Fruit fly (Drosophila melanogaster): Measurements from ENCODE around the gene Pde9.
A peak's percentile ranks its signal among the peaks of the same experiment; 100 is the strongest.

The Pde9 gene

DNA sequence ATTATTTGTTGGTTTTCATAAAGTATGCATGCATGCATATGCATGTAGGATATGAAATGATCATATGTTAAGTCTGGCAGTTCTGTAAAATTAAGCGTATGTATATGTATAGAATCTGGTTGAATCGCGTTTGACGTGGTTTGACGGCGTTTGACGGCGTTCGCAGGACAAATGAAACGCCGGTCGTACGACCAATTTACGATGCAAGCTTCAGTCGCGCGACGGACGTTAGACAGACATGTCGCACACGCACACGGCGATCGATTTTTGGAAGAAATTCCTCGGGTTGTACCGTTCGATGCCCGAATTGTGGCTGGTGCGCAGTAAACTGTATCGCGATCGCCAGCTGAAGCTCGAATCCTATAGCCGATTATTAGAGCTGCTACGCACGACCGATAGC lies 152.0 kb downstream of the Pde9 start:
- TF ChIP-seq Dif (GFP tag; optimal IDR thresholded peaks at IDR 0.05; ENCODE audit: partially characterized antibody), result peak; percentile 67
- TF ChIP-seq Vsx2 (GFP tag; optimal IDR thresholded peaks at IDR 0.05; ENCODE audit: partially characterized antibody), result peak; percentile 88
- TF ChIP-seq tai (GFP tag; optimal IDR thresholded peaks at IDR 0.05), result no peak
- peak in 1 of 2 experiments; percentile 65 for TF ChIP-seq dl (GFP tag; optimal IDR thresholded peaks at IDR 0.05; ENCODE audit: insufficient read depth in 1 of 2, partially characterized antibody in 2 of 2)

DNA sequence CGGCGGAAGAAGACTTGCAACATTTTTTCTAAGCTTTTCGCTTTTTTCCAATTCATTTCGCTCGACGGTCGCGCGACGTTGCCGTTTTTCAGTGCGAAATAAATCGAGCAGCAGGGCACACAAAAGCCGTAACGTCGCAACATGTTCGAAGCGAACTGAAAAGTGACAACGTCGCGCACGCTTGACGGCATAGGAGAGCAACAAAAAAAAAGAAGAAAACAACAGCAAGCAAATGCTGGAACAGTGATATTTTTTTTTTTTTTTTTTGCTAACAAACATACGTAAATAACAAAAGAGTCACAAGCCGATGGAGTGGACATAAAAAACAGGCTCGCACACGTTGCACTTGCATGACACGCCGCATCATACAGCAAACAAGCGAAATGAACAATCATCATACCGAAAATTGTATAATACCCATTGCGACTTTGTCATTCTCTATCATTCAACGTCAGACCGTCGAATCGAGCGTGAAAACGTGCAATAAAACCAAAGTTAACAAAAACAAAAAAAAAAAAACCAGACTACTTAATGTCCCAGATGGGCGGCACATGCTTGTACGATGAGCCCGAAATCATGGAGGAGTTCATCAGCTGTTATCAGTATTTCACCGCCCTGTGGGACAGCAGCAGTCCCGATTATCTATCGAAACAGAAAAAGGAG lies 153.0 kb downstream of the Pde9 start, which contains the start of gene CG4004:
TSS of gene CG4004 (plus strand) at position 187 of the 663 bp plus-strand sequence.
- TF ChIP-seq dmrt93B (GFP tag; optimal IDR thresholded peaks at IDR 0.05) (no peak), Hnf4 (GFP tag; optimal IDR thresholded peaks at IDR 0.05) (peak; percentile 26), dl (GFP tag; optimal IDR thresholded peaks at IDR 0.05; ENCODE audit: insufficient read depth in 1 of 2, partially characterized antibody in 2 of 2) (peak; percentile 46 to 94), sage (GFP tag; optimal IDR thresholded peaks at IDR 0.05) (peak; percentile 6), Dif (GFP tag; optimal IDR thresholded peaks at IDR 0.05; ENCODE audit: partially characterized antibody) (peak; percentile 98), h (GFP tag; optimal IDR thresholded peaks at IDR 0.05) (peak; percentile 35), Hr83 (GFP tag; optimal IDR thresholded peaks at IDR 0.05; ENCODE audit: poor library complexity, severe bottlenecking) (no peak), brk (GFP tag; optimal IDR thresholded peaks at IDR 0.05) (no peak), OdsH (GFP tag; optimal IDR thresholded peaks at IDR 0.05) (no peak), CG9705 (GFP tag; optimal IDR thresholded peaks at IDR 0.05) (no peak), jim (GFP tag; optimal IDR thresholded peaks at IDR 0.05) (no peak), Jra (GFP tag; optimal IDR thresholded peaks at IDR 0.05) (peak; percentile 37), Sp1 (GFP tag; optimal IDR thresholded peaks at IDR 0.05) (peak; percentile 7), psq (GFP tag; optimal IDR thresholded peaks at IDR 0.05) (peak; percentile 34), Vsx2 (GFP tag; optimal IDR thresholded peaks at IDR 0.05; ENCODE audit: partially characterized antibody) (peak; percentile 99), br (GFP tag; optimal IDR thresholded peaks at IDR 0.05) (peak; percentile 20), Dfd (GFP tag; optimal IDR thresholded peaks at IDR 0.05) (no peak), woc (GFP tag; optimal IDR thresholded peaks at IDR 0.05) (peak; percentile 3), usp (GFP tag; optimal IDR thresholded peaks at IDR 0.05) (no peak), Hr78 (GFP tag; optimal IDR thresholded peaks at IDR 0.05) (no peak), rgr (GFP tag; optimal IDR thresholded peaks at IDR 0.05) (no peak), fru (GFP tag; optimal IDR thresholded peaks at IDR 0.05) (no peak), CrebA (GFP tag; optimal IDR thresholded peaks at IDR 0.05; ENCODE audit: borderline replicate concordance) (peak; percentile 53)

DNA sequence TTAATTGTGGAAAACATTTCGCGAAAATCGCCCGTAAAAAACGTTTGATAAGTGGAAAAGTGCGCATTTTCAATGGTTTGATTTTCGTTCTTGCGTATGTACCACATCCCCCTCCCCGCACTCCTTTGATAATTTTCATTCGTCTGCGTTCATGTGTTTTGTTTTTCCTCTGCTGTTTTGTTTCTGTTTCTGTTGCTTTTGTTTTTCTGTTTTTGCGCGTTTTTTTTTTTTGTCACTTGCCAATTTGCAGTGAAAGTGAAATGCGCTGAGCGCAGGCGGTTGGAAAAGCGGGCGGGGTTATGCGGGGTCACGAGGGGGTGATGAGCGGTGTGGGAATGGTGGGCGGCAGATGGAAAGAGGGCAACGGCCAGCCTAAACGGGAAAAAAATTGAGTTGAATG lies 153.8 kb downstream of the Pde9 start:
- TF ChIP-seq woc (GFP tag; optimal IDR thresholded peaks at IDR 0.05) (no peak), Myc (optimal IDR thresholded peaks at IDR 0.05) (no peak), pan (optimal IDR thresholded peaks at IDR 0.05) (no peak), foxo (GFP tag; optimal IDR thresholded peaks at IDR 0.05) (no peak), Sp1 (GFP tag; optimal IDR thresholded peaks at IDR 0.05) (no peak), br (GFP tag; optimal IDR thresholded peaks at IDR 0.05) (no peak), Hnf4 (GFP tag; optimal IDR thresholded peaks at IDR 0.05) (no peak), Abd-B (GFP tag; optimal IDR thresholded peaks at IDR 0.05) (no peak), CrebA (GFP tag; optimal IDR thresholded peaks at IDR 0.05; ENCODE audit: borderline replicate concordance) (no peak), N (GFP tag; optimal IDR thresholded peaks at IDR 0.05) (no peak), ey (GFP tag; optimal IDR thresholded peaks at IDR 0.05) (no peak), lola (GFP tag; optimal IDR thresholded peaks at IDR 0.05) (no peak), Jra (GFP tag; optimal IDR thresholded peaks at IDR 0.05) (no peak)

DNA sequence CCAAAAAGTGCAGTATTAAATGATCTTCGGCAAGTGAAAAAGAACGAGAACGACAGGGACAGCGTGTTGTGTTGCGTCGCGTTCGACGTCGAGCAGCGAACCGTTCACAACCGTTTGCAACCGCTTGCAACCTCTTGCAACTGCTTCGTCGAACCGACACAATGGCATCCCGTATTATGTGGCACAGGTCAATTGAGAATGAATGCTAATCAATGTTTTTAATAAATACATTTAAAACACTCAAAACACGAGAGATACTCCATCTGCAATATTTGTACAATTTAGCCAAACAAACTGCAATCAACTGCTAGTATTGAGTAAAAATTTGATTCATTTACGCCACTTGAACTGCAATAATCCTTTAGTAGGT lies 154.5 kb downstream of the Pde9 start:
- TF ChIP-seq Dfd (GFP tag; optimal IDR thresholded peaks at IDR 0.05) (no peak), psq (GFP tag; optimal IDR thresholded peaks at IDR 0.05) (no peak), brk (GFP tag; optimal IDR thresholded peaks at IDR 0.05) (no peak), OdsH (GFP tag; optimal IDR thresholded peaks at IDR 0.05) (no peak), Hr78 (GFP tag; optimal IDR thresholded peaks at IDR 0.05) (no peak), CG9705 (GFP tag; optimal IDR thresholded peaks at IDR 0.05) (no peak), Mio (GFP tag; optimal IDR thresholded peaks at IDR 0.05) (no peak), fru (GFP tag; optimal IDR thresholded peaks at IDR 0.05) (no peak), Hnf4 (GFP tag; optimal IDR thresholded peaks at IDR 0.05) (no peak), N (GFP tag; optimal IDR thresholded peaks at IDR 0.05) (no peak), woc (GFP tag; optimal IDR thresholded peaks at IDR 0.05) (no peak), Hr83 (GFP tag; optimal IDR thresholded peaks at IDR 0.05; ENCODE audit: poor library complexity, severe bottlenecking) (no peak), dmrt93B (GFP tag; optimal IDR thresholded peaks at IDR 0.05) (no peak), sage (GFP tag; optimal IDR thresholded peaks at IDR 0.05) (no peak), usp (GFP tag; optimal IDR thresholded peaks at IDR 0.05) (no peak), br (GFP tag; optimal IDR thresholded peaks at IDR 0.05) (no peak), Jra (GFP tag; optimal IDR thresholded peaks at IDR 0.05) (no peak), dl (GFP tag; optimal IDR thresholded peaks at IDR 0.05; ENCODE audit: insufficient read depth in 1 of 2, partially characterized antibody in 2 of 2) (no peak), CG32264 (GFP tag; optimal IDR thresholded peaks at IDR 0.05) (no peak)
